Fruit fly (Drosophila melanogaster) whole organism, adult: ENCODE data around the gene CG14535.

ENCODE experiments used
- CG14711 ChIP-seq: fragments of 200-800 bp; sonication (Bioruptor generic); optimal IDR thresholded peaks from 2 replicates; lab custom pipeline; 2018; ENCODE audit warnings: missing biosample characterization, mild to moderate bottlenecking, missing genetic modification characterization, moderate library complexity
- CG7101 ChIP-seq: fragments of 200-800 bp; sonication (Bioruptor generic); optimal IDR thresholded peaks from 2 replicates; lab custom pipeline; 2018; ENCODE audit warnings: missing biosample characterization, mild to moderate bottlenecking, missing genetic modification characterization, moderate library complexity
- Crg-1 ChIP-seq: fragments of 200-800 bp; sonication (Bioruptor generic); optimal IDR thresholded peaks from 2 replicates; lab custom pipeline; 2016; ENCODE audit warnings: missing biosample characterization, missing genetic modification characterization
- toe ChIP-seq: fragments of 200-800 bp; sonication (Bioruptor generic); optimal IDR thresholded peaks from 2 replicates; lab custom pipeline; 2016; ENCODE audit warnings: missing biosample characterization, missing genetic modification characterization

dm6 chr2L:7841244-7841643, 14.0 kb downstream of the CG14535 start:
- TF ChIP-seq CG7101 (tag; lab: Kevin White, UChicago) (no peak), CG14711 (tag; lab: Kevin White, UChicago) (no peak), toe (no peak), Crg-1 (no peak)
